Worm (Caenorhabditis elegans) whole organism, L3 larva: ENCODE measurements around the gene ZK616.3.
A peak's percentile ranks its signal among the peaks of the same experiment; 100 is the strongest.

Experiments used
- R02D3.7 ChIP-seq: fragments of 150-350 bp; optimal IDR thresholded peaks from 2 replicates; lab custom pipeline; 2014; ENCODE audit warnings: missing biosample characterization, missing genetic modification characterization
- ZK546.5 ChIP-seq: sonication (generic microtip); optimal IDR thresholded peaks from 2 replicates; lab custom pipeline; 2017; ENCODE audit warnings: missing biosample characterization, missing genetic modification characterization
- ama-1 ChIP-seq: fragments of 150-350 bp; optimal IDR thresholded peaks from 2 replicates; lab custom pipeline; 2018
- ceh-82 ChIP-seq: fragments of 150-350 bp; optimal IDR thresholded peaks from 2 replicates; lab custom pipeline; 2014; ENCODE audit warnings: missing biosample characterization, missing genetic modification characterization
- ceh-9 ChIP-seq: sonication (generic microtip); optimal IDR thresholded peaks from 2 replicates; lab custom pipeline; 2018; ENCODE audit warnings: missing biosample characterization, missing genetic modification characterization
- egl-5 ChIP-seq: fragments of 150-350 bp; optimal IDR thresholded peaks from 2 replicates; lab custom pipeline; 2017; ENCODE audit warnings: missing biosample characterization, missing genetic modification reagents, missing genetic modification characterization, inconsistent platforms
- elt-1 ChIP-seq: fragments of 150-350 bp; optimal IDR thresholded peaks from 2 replicates; lab custom pipeline; 2014; ENCODE audit warnings: missing biosample characterization, missing genetic modification characterization
- elt-2 ChIP-seq: sonication (generic microtip); optimal IDR thresholded peaks from 2 replicates; lab custom pipeline; 2016; ENCODE audit warnings: missing genetic modification reagents, mild to moderate bottlenecking, missing genetic modification characterization, missing compliant biosample characterization
- elt-3 ChIP-seq, 3 experiments: fragments of 150-350 bp in 1 of 3; sonication (generic microtip) in 2 of 3; optimal IDR thresholded peaks; 2 replicates in 2 of 3; 4 replicates in 1 of 3; lab custom pipeline; 2014 to 2017; ENCODE audit warnings: missing biosample characterization in 3 of 3, missing genetic modification characterization in 3 of 3
- eor-1 ChIP-seq, 2 experiments: fragments of 150-350 bp; optimal IDR thresholded peaks; 2 replicates each; lab custom pipeline; 2014 to 2018; ENCODE audit warnings: missing biosample characterization in 2 of 2, missing genetic modification characterization in 2 of 2
- fkh-2 ChIP-seq: fragments of 150-350 bp; optimal IDR thresholded peaks from 2 replicates; lab custom pipeline; 2014; ENCODE audit warnings: missing biosample characterization, missing genetic modification reagents, missing genetic modification characterization
- fos-1 ChIP-seq: fragments of 150-350 bp; optimal IDR thresholded peaks from 2 replicates; lab custom pipeline; 2014; ENCODE audit warnings: missing biosample characterization, missing genetic modification characterization
- hmg-11 ChIP-seq: sonication (generic microtip); optimal IDR thresholded peaks from 2 replicates; lab custom pipeline; 2016; ENCODE audit warnings: missing genetic modification characterization, missing compliant biosample characterization
- jun-1 ChIP-seq: fragments of 150-350 bp; optimal IDR thresholded peaks from 2 replicates; lab custom pipeline; 2014; ENCODE audit warnings: missing biosample characterization, missing genetic modification reagents, missing genetic modification characterization
- lin-15B ChIP-seq: fragments of 150-350 bp; optimal IDR thresholded peaks from 2 replicates; lab custom pipeline; 2014; ENCODE audit warnings: missing biosample characterization, missing genetic modification characterization
- lin-39 ChIP-seq: fragments of 150-350 bp; optimal IDR thresholded peaks from 2 replicates; lab custom pipeline; 2018; ENCODE audit warnings: missing biosample characterization, missing genetic modification reagents, missing genetic modification characterization
- mdl-1 ChIP-seq: fragments of 150-350 bp; optimal IDR thresholded peaks from 2 replicates; lab custom pipeline; 2014; ENCODE audit warnings: missing biosample characterization, missing genetic modification characterization
- mml-1 ChIP-seq: fragments of 150-350 bp; sonication (generic microtip); optimal IDR thresholded peaks from 3 replicates; lab custom pipeline; 2014; ENCODE audit warnings: missing biosample characterization, missing genetic modification characterization
- nfya-1 ChIP-seq: sonication (generic microtip); optimal IDR thresholded peaks from 2 replicates; lab custom pipeline; 2017; ENCODE audit warnings: missing genetic modification characterization, mild to moderate bottlenecking, missing compliant biosample characterization, antibody characterized with exemption, moderate library complexity; ENCODE audit not compliant: insufficient read depth
- nhr-11 ChIP-seq: fragments of 150-350 bp; optimal IDR thresholded peaks from 2 replicates; lab custom pipeline; 2014; ENCODE audit warnings: missing biosample characterization, missing genetic modification characterization
- nhr-12 ChIP-seq: fragments of 150-350 bp; optimal IDR thresholded peaks from 2 replicates; lab custom pipeline; 2014; ENCODE audit warnings: missing biosample characterization, missing genetic modification characterization
- nhr-23 ChIP-seq: fragments of 150-350 bp; optimal IDR thresholded peaks from 2 replicates; lab custom pipeline; 2014; ENCODE audit warnings: missing biosample characterization, missing genetic modification reagents, missing genetic modification characterization
- nhr-25 ChIP-seq: sonication (generic microtip); optimal IDR thresholded peaks from 2 replicates; lab custom pipeline; 2017; ENCODE audit warnings: missing biosample characterization, missing genetic modification characterization
- nhr-67 ChIP-seq: fragments of 150-350 bp; optimal IDR thresholded peaks from 2 replicates; lab custom pipeline; 2014; ENCODE audit warnings: missing biosample characterization, missing genetic modification characterization
- nhr-77 ChIP-seq: fragments of 150-350 bp; optimal IDR thresholded peaks from 2 replicates; lab custom pipeline; 2014; ENCODE audit warnings: missing biosample characterization, missing genetic modification characterization
- pha-4 ChIP-seq: fragments of 150-350 bp; optimal IDR thresholded peaks from 2 replicates; lab custom pipeline; 2014; ENCODE audit warnings: missing biosample characterization, missing genetic modification reagents, missing genetic modification characterization
- pqm-1 ChIP-seq: fragments of 150-350 bp; optimal IDR thresholded peaks from 2 replicates; lab custom pipeline; 2017; ENCODE audit warnings: missing biosample characterization, missing genetic modification characterization, inconsistent platforms
- sea-2 ChIP-seq: fragments of 150-350 bp; sonication (generic microtip); optimal IDR thresholded peaks from 4 replicates; lab custom pipeline; 2014; ENCODE audit warnings: missing biosample characterization, missing genetic modification reagents, missing genetic modification characterization
- unc-39 ChIP-seq: sonication (generic microtip); optimal IDR thresholded peaks from 4 replicates; lab custom pipeline; 2017; ENCODE audit warnings: missing biosample characterization, missing genetic modification characterization
- unc-62 ChIP-seq: fragments of 150-350 bp; sonication (generic microtip); optimal IDR thresholded peaks from 4 replicates; lab custom pipeline; 2014; ENCODE audit warnings: missing biosample characterization, missing genetic modification reagents, missing genetic modification characterization
- zag-1 ChIP-seq: fragments of 150-350 bp; optimal IDR thresholded peaks from 2 replicates; lab custom pipeline; 2014; ENCODE audit warnings: missing biosample characterization, missing genetic modification characterization
- ztf-11 ChIP-seq: fragments of 150-350 bp; optimal IDR thresholded peaks from 2 replicates; lab custom pipeline; 2014; ENCODE audit warnings: missing biosample characterization, missing genetic modification characterization
- ztf-4 ChIP-seq: fragments of 150-350 bp; optimal IDR thresholded peaks from 2 replicates; lab custom pipeline; 2014; ENCODE audit warnings: missing biosample characterization, missing genetic modification characterization

The ZK616.3 gene

DNA sequence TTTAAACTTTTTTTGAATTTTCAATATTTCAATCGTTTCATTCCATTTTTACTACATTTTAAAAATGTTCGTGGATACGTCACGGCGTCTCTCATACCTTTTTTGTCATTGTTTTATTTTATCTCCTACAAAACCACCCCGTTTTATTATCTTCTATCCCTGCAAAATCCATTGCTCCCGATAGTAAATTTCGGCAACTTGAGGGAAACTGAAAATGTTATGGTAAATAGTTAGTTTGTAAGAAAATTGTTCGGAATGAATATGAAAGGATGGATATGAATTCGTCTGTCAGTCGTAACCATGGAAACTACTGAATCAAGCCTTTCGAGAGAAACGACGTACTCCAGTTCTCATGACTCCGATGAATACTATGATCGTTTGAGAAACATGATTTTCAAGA lies 15.5 kb upstream of the ZK616.3 start, which contains the start of gene F41H10.2:
Gene F41H10.2 (plus strand): TSS at position 301 of the 400 bp plus-strand sequence.
- TF ChIP-seq R02D3.7 (tag; lab: Kevin White, UChicago) (no peak), mml-1 (tag; lab: Kevin White, UChicago) (no peak), nhr-12 (tag; lab: Kevin White, UChicago) (no peak)

DNA sequence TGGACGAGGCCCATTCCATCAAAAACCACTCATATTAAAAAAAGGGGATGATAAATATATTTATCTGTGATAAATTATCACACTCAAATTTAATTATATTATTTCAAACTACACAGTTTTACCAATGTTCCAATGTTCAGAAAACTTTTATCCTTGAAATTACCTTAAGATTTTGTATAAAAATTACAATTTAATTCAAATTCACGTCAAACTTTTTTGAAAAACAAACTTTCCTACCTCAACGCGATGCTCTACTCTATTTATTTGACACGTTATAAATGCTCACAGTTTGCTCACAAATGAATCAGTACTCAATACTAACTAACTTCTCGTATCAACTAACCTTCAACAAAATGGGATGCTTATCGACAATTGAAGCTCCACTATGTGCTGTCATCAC lies 14.3 kb upstream of the ZK616.3 start, which contains the start of gene F41H10.1:
Gene F41H10.1 (plus strand): TSS at position 301 of the 400 bp plus-strand sequence.
- TF ChIP-seq hmg-11 (tag; lab: Kevin White, UChicago) (no peak), R02D3.7 (tag; lab: Kevin White, UChicago) (no peak), nhr-23 (no peak), ztf-11 (tag; lab: Kevin White, UChicago) (no peak)

DNA sequence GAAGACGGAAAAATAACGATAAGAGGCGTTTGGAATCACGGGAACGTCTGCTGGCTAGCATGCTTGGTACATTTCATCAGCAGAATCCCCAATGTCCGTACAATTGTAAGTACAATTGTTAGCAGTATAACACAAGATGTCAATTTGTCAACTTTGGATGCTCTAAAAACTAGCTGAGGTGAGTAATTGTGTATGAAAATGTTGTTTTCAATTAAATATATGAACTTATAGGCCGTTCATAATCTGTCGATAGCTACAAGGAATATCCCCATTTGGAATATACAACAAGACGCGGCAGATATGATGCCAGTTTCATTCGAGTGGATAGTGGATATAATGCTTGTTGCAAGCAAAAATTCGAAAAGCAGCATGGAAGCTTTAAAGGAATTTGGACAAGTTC lies 11.8 kb upstream of the ZK616.3 start, which contains the start of gene F41H10.12:
Gene F41H10.12 (plus strand): TSS at position 301 of the 400 bp plus-strand sequence.
- no peak for TF ChIP-seq eor-1 (tag; optimal IDR thresholded peaks at IDR 0.05; lab: Kevin White, UChicago)
- TF ChIP-seq nhr-67, result no peak
- no peak for TF ChIP-seq nfya-1
- TF ChIP-seq unc-39 (tag; lab: Kevin White, UChicago), result no peak
- TF ChIP-seq zag-1 (tag; lab: Kevin White, UChicago), result no peak
- no peak for TF ChIP-seq unc-62
- no peak for TF ChIP-seq mml-1 (tag; lab: Kevin White, UChicago)
- no peak for TF ChIP-seq ama-1 (lab: Kevin White, UChicago)
- no peak for TF ChIP-seq elt-3 (tag; optimal IDR thresholded peaks at IDR 0.05; lab: Kevin White, UChicago)
- no peak for TF ChIP-seq egl-5 (tag; lab: Kevin White, UChicago)
- TF ChIP-seq lin-15B, result no peak
- no peak for TF ChIP-seq fos-1 (tag; lab: Kevin White, UChicago)
- no peak for TF ChIP-seq ceh-82 (tag; lab: Kevin White, UChicago)
- no peak for TF ChIP-seq fkh-2 (tag; lab: Kevin White, UChicago)
- no peak for TF ChIP-seq pha-4
- TF ChIP-seq nhr-12 (tag; lab: Kevin White, UChicago), result no peak
- no peak for TF ChIP-seq hmg-11 (tag; lab: Kevin White, UChicago)
- no peak for TF ChIP-seq nhr-77 (tag; lab: Kevin White, UChicago)
- TF ChIP-seq R02D3.7 (tag; lab: Kevin White, UChicago), result no peak

DNA sequence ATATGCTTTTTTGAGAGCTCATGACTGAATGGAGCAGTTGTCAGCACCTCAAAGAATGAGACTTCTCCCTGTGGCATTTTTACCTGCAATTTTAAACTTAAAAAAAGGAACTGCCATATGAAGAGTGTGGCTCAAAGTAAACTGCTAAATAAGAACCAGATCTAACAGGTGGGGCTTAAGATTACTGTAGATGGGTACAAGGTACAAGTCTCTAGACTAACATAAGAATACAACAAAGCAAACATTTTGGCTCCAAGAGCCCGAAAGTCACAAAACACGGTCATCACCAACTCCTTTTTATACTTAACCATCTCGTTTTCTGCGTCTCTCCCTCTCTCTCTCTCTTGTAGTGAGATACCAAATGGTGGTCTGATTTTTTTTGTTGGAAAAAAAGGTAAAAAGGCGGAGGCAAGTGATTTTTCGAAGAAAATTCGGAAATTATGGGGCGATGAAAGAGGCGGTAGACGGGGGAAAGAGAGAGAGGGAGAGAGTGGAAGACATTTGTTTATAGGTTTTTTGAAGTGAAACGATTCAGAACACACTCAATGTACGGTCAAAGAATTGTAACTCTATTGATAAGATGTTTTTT lies 8.3 kb upstream of the ZK616.3 start, which contains the start of gene elo-6:
Gene elo-6 (minus strand): TSS at position 83 of the 589 bp plus-strand sequence.
- TF ChIP-seq pqm-1 (tag; lab: Kevin White, UChicago) (peak; percentile 67), elt-2 (tag; lab: Kevin White, UChicago) (peak; percentile 85), ama-1 (lab: Kevin White, UChicago) (peak; percentile 77), mdl-1 (tag; lab: Kevin White, UChicago) (no peak), ceh-9 (tag; lab: Kevin White, UChicago) (no peak), jun-1 (tag; lab: Kevin White, UChicago) (peak; percentile 28), pha-4 (peak; percentile 55)

DNA sequence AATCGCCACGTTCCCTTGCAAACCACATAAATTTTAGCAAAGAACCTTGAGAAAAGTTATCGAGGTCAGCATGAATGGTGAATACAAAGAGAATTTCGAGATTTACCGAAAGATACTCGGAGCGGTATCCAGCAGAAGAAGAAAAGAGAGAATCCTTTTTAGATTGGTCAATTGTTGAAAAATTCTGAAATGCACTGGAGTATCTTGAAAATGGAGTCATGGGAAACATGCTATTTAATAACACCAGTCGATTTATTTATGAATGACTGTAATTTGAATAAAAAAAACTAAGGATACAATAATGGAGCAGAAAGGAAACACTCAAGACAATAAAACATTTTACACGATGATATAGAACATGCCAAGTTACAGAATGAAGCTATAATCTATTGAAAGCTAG lies 6.9 kb upstream of the ZK616.3 start:
- TF ChIP-seq nhr-23, result no peak
- TF ChIP-seq nhr-25 (tag; lab: Kevin White, UChicago), result peak; percentile 24

DNA sequence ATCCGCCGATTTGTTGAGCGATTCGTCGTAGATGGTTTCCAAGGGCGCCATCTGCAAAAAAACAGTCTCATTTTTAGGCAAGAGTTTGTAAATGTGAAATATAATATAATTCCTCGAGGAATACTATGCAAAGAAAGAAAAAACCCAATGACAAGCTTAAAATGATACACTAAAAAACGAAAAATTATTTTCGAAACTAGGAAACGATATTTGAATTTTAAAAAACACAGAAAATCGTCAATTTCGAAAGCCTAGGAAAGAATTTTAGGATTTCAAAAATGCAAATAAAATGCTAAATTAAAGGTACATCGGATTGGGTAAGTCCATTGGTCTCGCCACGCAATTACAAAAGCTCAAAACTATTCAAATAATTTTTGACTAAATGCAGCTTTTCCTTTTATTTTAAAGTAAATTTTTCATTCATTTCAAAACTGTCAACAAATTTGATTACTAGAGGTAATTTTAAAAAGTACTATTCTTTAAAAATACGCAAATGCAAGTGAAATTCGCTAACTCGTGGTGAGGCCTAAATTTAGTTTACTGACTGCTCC lies 5.3 kb upstream of the ZK616.3 start, which contains the start of the genes htp-1 and ZK616.5:
Gene htp-1 (minus strand): TSS at position 51 of the 551 bp plus-strand sequence.
Gene ZK616.5 (plus strand): TSS at position 423 of the 551 bp plus-strand sequence.
- TF ChIP-seq zag-1 (tag; lab: Kevin White, UChicago) (no peak), ZK546.5 (tag; lab: Kevin White, UChicago) (no peak), egl-5 (tag; lab: Kevin White, UChicago) (no peak), fos-1 (tag; lab: Kevin White, UChicago) (no peak), elt-1 (tag; lab: Kevin White, UChicago) (no peak), sea-2 (GFP tag; lab: Kevin White, UChicago) (no peak), unc-39 (tag; lab: Kevin White, UChicago) (no peak), lin-15B (no peak), ztf-4 (no peak), nfya-1 (no peak), nhr-11 (tag; lab: Kevin White, UChicago) (no peak), lin-39 (no peak)
